Worm (Caenorhabditis elegans) whole organism, midembryonic: ENCODE data around the gene str-159.

ENCODE experiments used
- T22C8.4 ChIP-seq: fragments of 200-800 bp; sonication (Bioruptor generic); IDR thresholded peaks from 2 replicates; pipeline ENCODE4 v1.3.6; 2022; ENCODE audit warnings: missing genetic modification characterization, missing compliant biosample characterization
- cog-1 ChIP-seq: sonication (generic microtip); optimal IDR thresholded peaks from 2 replicates; lab custom pipeline; 2016; ENCODE audit warnings: missing genetic modification characterization, missing compliant biosample characterization
- flt-1 ChIP-seq: fragments of 200-800 bp; sonication (Bioruptor generic); IDR thresholded peaks from 2 replicates; pipeline ENCODE4 v1.3.6; 2022; ENCODE audit warnings: missing genetic modification characterization, missing compliant biosample characterization
- klf-2 ChIP-seq: fragments of 200-800 bp; sonication (Bioruptor generic); conservative IDR thresholded peaks from 2 replicates; pipeline ENCODE4 v1.3.6; 2022; ENCODE audit warnings: missing genetic modification reagents, missing genetic modification characterization, missing compliant biosample characterization
- med-1 ChIP-seq: sonication (generic microtip); optimal IDR thresholded peaks from 2 replicates; lab custom pipeline; 2017; ENCODE audit warnings: missing genetic modification characterization, mild to moderate bottlenecking, missing compliant biosample characterization, antibody characterized with exemption, missing genetic modification reagents; ENCODE audit not compliant: insufficient read depth
- ref-1 ChIP-seq: fragments of 200-800 bp; sonication (Bioruptor generic); conservative IDR thresholded peaks from 2 replicates; pipeline ENCODE4 v1.3.6; 2022; ENCODE audit warnings: missing genetic modification reagents, missing genetic modification characterization, missing compliant biosample characterization
- tab-1 ChIP-seq: fragments of 200-800 bp; sonication (Bioruptor generic); IDR thresholded peaks from 2 replicates; pipeline ENCODE4 v1.3.6; 2022; ENCODE audit warnings: missing genetic modification characterization, missing compliant biosample characterization
- ztf-23 ChIP-seq: fragments of 200-800 bp; sonication (Bioruptor generic); IDR thresholded peaks from 2 replicates; pipeline ENCODE4 v1.3.6; 2022; ENCODE audit warnings: missing genetic modification reagents, missing genetic modification characterization, missing compliant biosample characterization
- ztf-29 ChIP-seq: fragments of 200-800 bp; sonication (Bioruptor generic); IDR thresholded peaks from 2 replicates; pipeline ENCODE4 v1.3.6; 2022; ENCODE audit warnings: missing genetic modification reagents, missing genetic modification characterization, missing compliant biosample characterization

The str-159 gene

DNA sequence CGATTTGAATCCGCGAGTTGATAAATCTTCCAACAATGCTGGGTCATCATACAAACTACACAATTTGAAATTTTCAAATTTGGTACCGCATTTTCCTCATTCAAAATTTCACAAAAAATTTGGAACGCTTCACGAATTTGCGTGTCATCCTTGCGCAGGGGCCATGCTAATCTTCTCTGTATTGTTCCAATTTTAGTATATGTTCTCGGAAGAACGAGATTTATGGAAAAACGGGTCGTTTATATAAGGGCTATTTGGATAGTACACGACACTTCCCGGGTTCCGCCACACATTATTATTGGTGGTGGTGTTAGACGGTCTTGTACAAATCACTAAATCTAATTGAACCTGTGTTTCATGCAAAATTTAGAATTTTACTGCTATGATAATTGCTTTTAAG, 23.7 kb upstream of the str-159 start:
- peak; percentile 23; the same call in 1 of the 2 replicates for TF ChIP-seq flt-1
- no peak for TF ChIP-seq ztf-23 (GFP tag; lab: Robert Waterston, UW)

DNA sequence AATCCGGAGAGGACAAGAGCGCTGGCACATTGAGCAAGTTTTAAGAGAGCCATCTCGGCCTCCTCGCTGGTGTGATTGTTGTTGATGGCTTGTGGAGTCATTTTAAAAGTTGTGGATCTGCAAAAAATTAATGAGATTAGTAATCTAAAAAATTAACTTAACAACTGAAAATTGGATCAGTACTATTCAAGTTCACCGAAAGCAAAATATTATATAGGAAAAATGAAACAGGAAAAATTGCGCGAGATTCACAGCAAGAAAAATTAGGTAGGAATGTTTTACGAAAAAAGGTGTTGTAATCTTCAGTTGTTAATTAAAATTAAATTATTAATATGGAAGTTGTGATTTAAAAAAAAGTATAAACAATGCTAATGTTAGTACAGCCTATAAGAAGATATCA, 21.9 kb upstream of the str-159 start, which contains the start of gene T08B6.1:
T08B6.1 (minus strand) TSS at position 101 of the 400 bp plus-strand sequence.
- TF ChIP-seq ztf-29 (GFP tag; lab: Robert Waterston, UW) (no peak), cog-1 (tag; lab: Kevin White, UChicago) (no peak), ref-1 (no peak), ztf-23 (GFP tag; lab: Robert Waterston, UW) (no peak), klf-2 (GFP tag; lab: Robert Waterston, UW) (no peak), tab-1 (GFP tag; lab: Robert Waterston, UW) (no peak), T22C8.4 (no peak), med-1 (GFP tag; lab: Kevin White, UChicago) (no peak), flt-1 (no peak)

ce11 chrIV:4889613-4890012, 19.5 kb upstream of the str-159 start, which contains the start of gene sgnh-1:
TSS of gene sgnh-1 (plus strand) at chrIV:4889913.
- TF ChIP-seq cog-1 (tag; lab: Kevin White, UChicago) (no peak), klf-2 (GFP tag; lab: Robert Waterston, UW) (no peak), ztf-29 (GFP tag; lab: Robert Waterston, UW) (no peak), tab-1 (GFP tag; lab: Robert Waterston, UW) (no peak), flt-1 (no peak), T22C8.4 (no peak), med-1 (GFP tag; lab: Kevin White, UChicago) (no peak), ztf-23 (GFP tag; lab: Robert Waterston, UW) (no peak), ref-1 (no peak)

ce11 chrIV:4890543-4890942, 18.6 kb upstream of the str-159 start, which contains the start of gene T08B6.9:
TSS of gene T08B6.9 (plus strand) at chrIV:4890843.
- TF ChIP-seq med-1 (GFP tag; lab: Kevin White, UChicago) (no peak), tab-1 (GFP tag; lab: Robert Waterston, UW) (no peak), ztf-23 (GFP tag; lab: Robert Waterston, UW) (no peak), flt-1 (no peak), ztf-29 (GFP tag; lab: Robert Waterston, UW) (no peak), cog-1 (tag; lab: Kevin White, UChicago) (no peak), ref-1 (no peak)

DNA sequence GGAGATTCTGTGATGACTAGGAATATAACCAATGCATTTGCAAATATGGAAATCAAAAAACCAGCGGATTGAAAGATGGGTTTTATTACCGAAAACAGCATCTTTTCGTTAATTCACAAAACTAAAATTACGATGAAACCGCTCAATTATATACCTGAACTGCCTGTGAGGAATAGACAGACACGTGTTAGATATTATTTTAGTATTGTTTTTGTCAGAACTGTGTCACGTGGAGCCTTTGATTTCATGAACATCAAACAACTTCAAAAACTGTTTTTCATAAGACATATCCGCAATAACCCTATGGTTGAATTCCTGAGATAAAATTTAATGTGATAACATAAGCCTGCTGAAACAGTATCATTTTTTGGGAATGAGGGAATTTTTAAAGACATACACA, 5.2 kb upstream of the str-159 start, which contains the start of gene str-161:
str-161 (minus strand) TSS at position 101 of the 400 bp plus-strand sequence.
- TF ChIP-seq flt-1 (no peak), med-1 (GFP tag; lab: Kevin White, UChicago) (no peak), cog-1 (tag; lab: Kevin White, UChicago) (no peak)

DNA sequence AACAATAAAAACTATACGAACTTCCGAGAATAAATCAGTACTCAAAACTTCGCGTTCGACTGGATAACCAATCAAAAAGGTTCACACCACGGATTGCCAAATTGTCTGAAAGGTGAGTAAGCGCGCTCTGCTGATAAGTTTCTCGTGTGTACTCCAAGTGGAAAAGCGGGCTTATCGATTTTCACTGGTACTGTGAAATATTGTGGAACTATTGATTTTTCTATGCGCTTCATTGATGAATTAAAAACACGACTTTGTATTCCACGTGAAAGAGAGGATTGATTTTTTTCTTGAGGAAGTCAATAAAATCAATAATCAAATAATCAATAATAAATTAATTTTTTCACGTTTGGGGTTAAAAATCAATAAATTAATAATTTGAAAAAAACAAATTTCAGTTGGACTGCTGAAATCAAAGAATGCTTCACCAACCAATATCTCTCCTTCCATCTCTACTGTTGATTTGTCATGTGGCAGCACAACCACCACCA, 3.4 kb upstream of the str-159 start, which contains the start of gene T08B6.4:
T08B6.4 (plus strand) TSS at position 51 of the 491 bp plus-strand sequence.
- TF ChIP-seq ztf-23 (GFP tag; lab: Robert Waterston, UW) (no peak), T22C8.4 (peak; percentile 67)

ce11 chrIV:4913090-4913489, 4.0 kb downstream of the str-159 start, which contains the start of gene str-156:
TSS of gene str-156 (plus strand) at chrIV:4913390.
- no peak for TF ChIP-seq cog-1 (tag; lab: Kevin White, UChicago)
- TF ChIP-seq flt-1, result no peak
- TF ChIP-seq klf-2 (GFP tag; lab: Robert Waterston, UW), result no peak
- no peak for TF ChIP-seq med-1 (GFP tag; lab: Kevin White, UChicago)
- no peak for TF ChIP-seq ztf-29 (GFP tag; lab: Robert Waterston, UW)
- TF ChIP-seq T22C8.4, result no peak
- TF ChIP-seq ref-1, result no peak
- no peak for TF ChIP-seq ztf-23 (GFP tag; lab: Robert Waterston, UW)
- TF ChIP-seq tab-1 (GFP tag; lab: Robert Waterston, UW), result no peak

- TF ChIP-seq klf-2 (GFP tag; lab: Robert Waterston, UW) (no peak), tab-1 (GFP tag; lab: Robert Waterston, UW) (no peak), ztf-23 (GFP tag; lab: Robert Waterston, UW) (no peak), ztf-29 (GFP tag; lab: Robert Waterston, UW) (no peak), cog-1 (tag; lab: Kevin White, UChicago) (no peak), ref-1 (no peak), flt-1 (no peak), T22C8.4 (no peak), med-1 (GFP tag; lab: Kevin White, UChicago) (no peak)
Measured at ce11 chrIV:4915689-4916088, 6.5 kb downstream of the str-159 start, which contains the start of gene str-155. TSS of gene str-155 (plus strand) at chrIV:4915989.

DNA sequence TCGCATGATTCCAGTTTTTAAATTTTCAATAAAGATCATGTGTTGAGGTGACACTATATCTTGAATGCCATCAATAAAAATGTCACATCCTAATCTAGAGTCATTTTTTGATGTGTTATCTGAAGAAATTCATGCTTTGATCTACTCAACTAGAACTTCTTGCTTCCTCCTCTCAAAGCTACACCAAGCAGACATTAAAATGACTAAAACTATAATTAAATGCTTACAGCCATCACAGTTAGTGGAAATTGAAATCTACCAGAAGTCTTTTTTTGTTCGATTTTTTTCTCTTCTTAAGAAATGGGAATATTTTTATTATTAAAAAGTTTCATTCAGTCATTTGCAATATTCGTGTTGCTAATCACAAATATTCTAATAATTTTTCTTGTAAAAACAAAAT, 8.6 kb downstream of the str-159 start, which contains the start of gene str-158:
str-158 (plus strand) TSS at position 301 of the 400 bp plus-strand sequence.
- TF ChIP-seq flt-1, result no peak

DNA sequence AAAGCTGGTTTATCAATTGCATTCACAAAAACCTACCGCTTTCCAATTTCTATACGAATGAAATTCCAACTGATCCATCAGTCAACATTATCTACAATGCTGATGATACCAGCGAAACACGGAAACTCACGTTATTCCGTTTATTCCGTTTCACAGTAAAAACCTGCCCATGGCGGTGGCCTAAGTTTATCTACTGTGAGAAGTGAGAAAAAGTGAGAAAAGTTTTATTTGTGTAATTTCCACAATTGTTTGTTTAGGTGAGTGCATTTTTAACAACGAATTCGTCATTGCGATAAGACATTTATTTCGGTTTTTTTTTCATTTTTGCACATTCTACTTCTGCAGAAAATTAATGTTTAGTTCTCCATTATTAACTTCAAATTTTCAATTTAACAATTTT, 20.9 kb downstream of the str-159 start, which contains the start of gene Y9C9A.8:
Y9C9A.8 (plus strand) TSS at position 301 of the 400 bp plus-strand sequence.
- TF ChIP-seq cog-1 (tag; lab: Kevin White, UChicago) (no peak), ztf-29 (GFP tag; lab: Robert Waterston, UW) (no peak), med-1 (GFP tag; lab: Kevin White, UChicago) (no peak), klf-2 (GFP tag; lab: Robert Waterston, UW) (no peak), ztf-23 (GFP tag; lab: Robert Waterston, UW) (no peak), ref-1 (no peak), flt-1 (no peak), T22C8.4 (no peak), tab-1 (GFP tag; lab: Robert Waterston, UW) (no peak)
